Fruit fly (Drosophila melanogaster) ovary, adult (tissue): ENCODE measurements around the gene CG31549.

Source experiments
- CG17801 ChIP-seq: fragments of 200-800 bp; optimal IDR thresholded peaks from 2 replicates; lab custom pipeline; 2019; ENCODE audit warnings: missing biosample characterization, mild to moderate bottlenecking, missing genetic modification characterization, moderate library complexity; ENCODE audit not compliant: partially characterized antibody

CG31549 gene

DNA sequence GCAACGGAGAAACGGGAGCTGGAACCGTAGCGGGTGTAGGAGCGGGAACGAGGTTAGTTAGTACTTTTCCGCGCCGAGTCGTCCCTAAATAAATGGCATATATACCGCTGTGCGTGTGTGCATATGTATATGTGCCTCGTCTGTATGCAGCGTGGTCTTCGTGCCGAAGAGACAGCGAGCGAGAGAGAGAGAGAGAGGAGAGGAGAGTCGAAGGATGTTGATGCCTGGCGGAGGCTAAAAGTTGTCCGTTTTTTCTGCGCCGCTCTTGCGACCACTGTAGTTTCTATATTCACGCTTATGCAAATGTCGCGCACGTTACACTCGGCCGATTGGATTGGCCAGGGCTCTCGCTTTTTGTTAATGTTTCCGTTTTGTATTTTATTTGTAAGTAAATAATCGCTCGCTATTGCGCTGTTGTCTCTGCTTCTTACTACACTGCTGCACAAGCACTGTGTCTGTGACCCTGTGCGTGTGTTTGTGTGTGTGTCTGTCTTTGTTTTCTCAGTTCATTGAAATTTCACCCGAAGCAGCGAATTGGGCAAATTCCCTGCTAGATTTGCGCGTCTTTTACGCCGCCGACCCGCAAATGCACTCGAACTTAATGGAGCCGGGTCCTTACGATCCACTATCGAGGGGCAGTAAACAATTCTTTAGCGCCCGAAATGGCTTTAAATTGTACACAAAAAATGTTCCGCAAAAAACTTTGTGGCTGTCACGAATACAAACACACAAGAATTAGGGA, 19.4 kb upstream of the CG31549 start, which contains the start of gene Rga:
TSS of gene Rga (minus strand) at position 741 of the 742 bp plus-strand sequence.
- TF ChIP-seq CG17801 (GFP tag; lab: Kevin White, UChicago) = no peak

dm6 chr3R:5613114-5613443, 18.9 kb upstream of the CG31549 start, which contains the start of gene Atu:
Gene Atu, plus strand, starts transcription at chr3R:5613358.
- TF ChIP-seq CG17801 (GFP tag; lab: Kevin White, UChicago) = peak; percentile 55

- no peak for TF ChIP-seq CG17801 (GFP tag; lab: Kevin White, UChicago)
These were observed 16.5 kb upstream of the CG31549 start for dm6 chr3R:5615484-5615883.

dm6 chr3R:5617923-5618623, 13.9 kb upstream of the CG31549 start:
- no peak for TF ChIP-seq CG17801 (GFP tag; lab: Kevin White, UChicago)

DNA sequence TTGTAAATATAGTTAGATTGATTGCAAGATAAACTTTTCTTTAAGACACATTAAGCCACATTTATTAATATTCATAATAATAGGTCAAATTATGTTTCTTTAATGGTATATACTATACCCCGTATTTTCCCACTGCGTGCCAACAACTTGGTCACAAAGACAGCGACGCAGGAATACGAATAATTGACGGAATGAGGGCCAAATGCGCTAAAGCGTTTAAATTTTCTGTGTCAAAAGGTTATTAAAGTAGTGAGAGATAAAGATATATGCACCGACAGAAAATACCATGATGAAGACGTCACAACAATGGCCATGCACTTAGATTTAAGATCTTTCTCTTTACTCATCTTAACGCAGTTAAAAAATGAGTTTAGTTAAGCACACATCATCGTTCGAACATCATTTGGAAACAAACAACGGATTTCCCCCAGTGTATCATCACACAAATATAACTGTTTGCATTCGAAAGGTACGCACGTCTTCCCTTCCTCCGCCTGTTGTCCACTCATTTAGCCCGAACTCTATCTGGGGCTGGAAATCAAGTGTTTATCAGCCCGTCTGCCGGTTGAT, 11.5 kb upstream of the CG31549 start:
- no peak for TF ChIP-seq CG17801 (GFP tag; lab: Kevin White, UChicago)

DNA sequence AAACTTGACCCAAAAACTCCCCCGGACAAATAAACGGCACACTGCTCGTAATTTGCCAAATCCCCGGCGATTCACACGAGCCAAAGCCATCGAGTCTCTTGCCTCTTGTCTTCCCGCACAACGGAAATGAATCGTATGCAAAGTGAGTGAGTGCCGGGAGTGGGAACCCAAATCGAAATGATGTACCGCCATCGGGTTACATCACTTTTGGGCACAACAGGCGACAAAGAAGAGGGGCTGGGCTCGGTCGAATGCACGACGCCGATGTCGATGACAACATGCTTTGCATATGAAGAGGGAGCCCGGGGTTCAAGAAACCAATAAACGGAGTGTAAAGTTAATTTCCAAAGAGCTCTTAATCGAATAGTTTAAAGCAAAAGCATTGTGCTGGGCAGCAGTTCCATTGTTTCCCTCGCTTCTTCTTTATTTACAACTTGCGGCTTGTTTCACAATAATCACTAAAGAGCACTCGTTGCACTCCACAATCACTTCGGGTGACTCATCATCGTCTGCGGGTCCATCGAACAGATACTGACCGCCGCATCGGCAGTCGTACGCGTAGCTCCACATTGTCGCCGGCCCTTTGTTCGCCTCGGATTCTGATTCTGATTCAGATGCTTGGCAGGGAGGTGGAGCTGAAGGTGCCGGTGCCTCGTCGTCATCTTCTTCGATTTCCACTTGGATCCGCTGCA, 10.1 kb upstream of the CG31549 start:
- TF ChIP-seq CG17801 (GFP tag; lab: Kevin White, UChicago) = no peak

DNA sequence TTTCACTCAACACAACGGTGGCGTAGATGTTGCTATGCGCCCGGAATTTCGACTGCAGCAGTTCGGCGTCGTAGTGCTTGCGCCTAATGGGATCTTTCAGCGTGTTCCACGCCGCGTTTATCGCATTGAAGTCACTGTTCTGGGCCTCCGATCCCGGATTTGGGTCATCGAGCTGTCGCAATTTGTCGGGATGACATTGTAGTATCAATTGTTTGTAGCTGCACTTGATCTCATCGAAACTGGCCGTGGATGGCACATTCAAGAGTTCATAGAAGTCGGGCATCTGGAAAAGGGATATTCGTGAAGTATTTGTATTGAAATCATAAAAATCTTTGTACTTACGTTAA, 9.6 kb upstream of the CG31549 start:
- no peak for TF ChIP-seq CG17801 (GFP tag; lab: Kevin White, UChicago)

- peak; percentile 76 for TF ChIP-seq CG17801 (GFP tag; lab: Kevin White, UChicago)
These were observed 8.9 kb upstream of the CG31549 start for dm6 chr3R:5622985-5623630.

DNA sequence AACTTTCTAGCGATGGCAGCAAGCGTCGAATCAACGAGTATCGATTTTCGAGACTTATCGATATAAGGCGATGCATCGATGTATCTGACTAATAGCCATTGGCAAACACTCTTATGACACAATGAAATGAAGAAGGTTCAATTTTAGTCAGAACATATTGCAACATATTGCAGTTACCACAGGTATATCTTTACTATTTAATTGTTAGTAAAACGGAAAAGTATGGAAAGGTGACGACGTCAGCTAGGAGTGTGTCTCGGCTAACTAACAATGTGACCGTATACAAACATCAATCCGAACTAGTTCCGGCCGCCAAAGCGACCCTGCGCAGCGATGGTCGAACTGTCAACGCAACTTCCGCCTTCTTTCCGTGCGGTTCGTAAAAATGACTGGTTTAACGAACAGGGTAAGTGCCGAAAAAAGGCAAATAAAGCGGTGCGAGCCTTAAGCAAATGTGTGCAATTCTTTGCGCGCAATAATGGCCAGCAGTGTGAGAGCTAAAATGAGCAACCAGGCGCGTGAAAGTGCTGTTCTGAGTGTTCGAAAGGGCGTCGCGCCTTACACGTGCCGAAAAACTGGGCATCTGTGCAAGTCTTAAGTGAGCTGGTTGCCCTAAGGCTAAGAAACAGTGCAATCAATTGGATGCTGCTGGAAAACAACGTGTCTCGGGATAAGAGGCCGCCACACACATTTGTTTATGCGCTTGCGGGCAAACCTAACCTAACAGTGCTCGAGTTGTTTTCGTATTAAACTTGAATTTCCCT, 7.7 kb upstream of the CG31549 start, which contains the start of the genes Dph4, Spec2 and RpL13A:
TSS of gene Dph4 (minus strand) at position 11 of the 764 bp plus-strand sequence.
TSS of gene Spec2 (minus strand) at position 11 of the 764 bp plus-strand sequence.
TSS of gene RpL13A (plus strand) at position 360 of the 764 bp plus-strand sequence.
- TF ChIP-seq CG17801 (GFP tag; lab: Kevin White, UChicago) = peak; percentile 90

DNA sequence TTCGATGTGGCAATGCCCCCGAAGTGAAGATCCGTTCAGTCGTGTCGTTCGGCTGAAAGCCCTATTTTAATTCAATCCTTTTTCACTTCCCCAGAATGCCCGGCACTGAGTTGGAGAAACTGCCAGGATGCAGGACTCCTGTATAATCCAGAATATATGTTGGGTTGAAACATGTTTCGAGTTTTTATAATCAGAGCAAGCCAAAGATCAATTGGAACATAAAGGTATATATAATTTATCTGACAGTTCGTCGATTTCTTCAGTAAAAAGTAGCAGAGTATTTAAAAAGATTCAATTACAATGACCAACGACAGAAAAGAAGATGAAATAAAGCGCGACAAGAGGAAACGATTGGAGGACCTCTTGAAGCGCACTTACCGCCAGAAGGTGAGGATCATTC, 4.4 kb upstream of the CG31549 start, which contains the start of gene CG31551:
TSS of gene CG31551 (plus strand) at position 301 of the 400 bp plus-strand sequence.
- TF ChIP-seq CG17801 (GFP tag; lab: Kevin White, UChicago) = no peak

DNA sequence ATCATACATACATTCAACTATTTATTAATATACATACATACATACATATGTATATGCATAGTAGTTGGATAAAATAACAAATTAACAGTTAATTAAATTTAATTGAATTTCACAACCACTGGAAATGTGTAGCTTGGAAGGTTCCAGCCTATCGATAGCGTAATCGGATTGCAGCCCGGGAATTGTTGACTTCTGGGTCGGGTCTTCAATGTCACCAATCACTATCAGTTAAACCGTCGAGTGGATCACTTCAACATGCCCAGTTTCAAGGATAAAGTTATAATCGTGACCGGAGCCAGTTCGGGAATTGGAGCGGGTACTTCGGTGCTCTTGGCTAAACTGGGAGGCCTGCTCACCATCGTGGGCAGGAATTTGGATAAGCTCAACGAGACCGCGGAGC, 1.4 kb downstream of the CG31549 start, which contains the start of gene CG12171:
TSS of gene CG12171 (plus strand) at position 191 of the 400 bp plus-strand sequence.
- peak; percentile 57 for TF ChIP-seq CG17801 (GFP tag; lab: Kevin White, UChicago)

DNA sequence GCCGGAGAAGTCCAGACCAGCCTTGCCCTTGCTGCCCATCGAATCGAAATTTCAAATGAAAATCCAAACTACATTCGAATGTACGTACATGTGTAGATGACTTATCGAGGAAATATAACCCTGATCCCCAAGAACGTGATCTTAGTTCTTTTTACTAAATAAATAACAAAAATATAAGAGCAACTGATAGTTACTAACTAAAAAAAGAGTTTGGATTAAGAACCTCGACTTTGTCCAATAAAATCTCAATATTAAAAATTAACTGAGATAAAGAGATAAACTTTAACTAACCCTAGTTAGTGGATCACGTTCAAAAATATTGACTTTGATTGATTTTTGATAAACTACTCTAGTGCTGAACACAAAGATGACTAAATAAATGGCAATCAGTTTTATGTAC, 3.5 kb downstream of the CG31549 start, which contains the start of gene CG31546:
TSS of gene CG31546 (minus strand) at position 101 of the 400 bp plus-strand sequence.
- TF ChIP-seq CG17801 (GFP tag; lab: Kevin White, UChicago) = no peak
